Worm (Caenorhabditis elegans) whole organism, young adult: ENCODE results near the gene ZK354.8.
"Not testable (repeated sequence)": the region's sequence is repeated elsewhere in the genome, so short reads cannot be mapped to it uniquely, and the experiment has no call there.

Experiments used
- B0035.1 ChIP-seq: sonication (generic microtip); optimal IDR thresholded peaks from 2 replicates; lab custom pipeline; 2016; ENCODE audit warnings: missing genetic modification characterization, mild to moderate bottlenecking, missing compliant biosample characterization, missing genotype, missing genetic modification reagents
- C17E4.6 ChIP-seq: fragments of 200-800 bp; sonication (Bioruptor generic); IDR thresholded peaks from 2 replicates; pipeline ENCODE4 v1.3.6; 2022; ENCODE audit warnings: missing genetic modification reagents, missing genetic modification characterization, missing compliant biosample characterization
- D2030.7 ChIP-seq: fragments of 200-800 bp; sonication (Bioruptor generic); IDR thresholded peaks from 2 replicates; pipeline ENCODE4 v1.3.6; 2022; ENCODE audit warnings: missing genetic modification reagents, missing genetic modification characterization, missing compliant biosample characterization
- F23B12.7 ChIP-seq: sonication (generic microtip); optimal IDR thresholded peaks from 2 replicates; lab custom pipeline; 2017; ENCODE audit warnings: missing genetic modification characterization, mild to moderate bottlenecking, missing compliant biosample characterization, antibody characterized with exemption, moderate library complexity; ENCODE audit not compliant: insufficient read depth
- F33H1.4 ChIP-seq: fragments of 200-800 bp; sonication (Bioruptor generic); IDR thresholded peaks from 2 replicates; pipeline ENCODE4 v1.3.6; 2022; ENCODE audit warnings: missing genetic modification reagents, missing genetic modification characterization, missing compliant biosample characterization
- F49E8.2 ChIP-seq: sonication (generic microtip); optimal IDR thresholded peaks from 3 replicates; lab custom pipeline; 2017; ENCODE audit warnings: missing genetic modification characterization, mild to moderate bottlenecking, missing compliant biosample characterization, antibody characterized with exemption, moderate library complexity; ENCODE audit not compliant: insufficient read depth
- F52B5.7 ChIP-seq: sonication (generic microtip); optimal IDR thresholded peaks from 2 replicates; lab custom pipeline; 2016; ENCODE audit warnings: mild to moderate bottlenecking, missing genetic modification characterization, missing compliant biosample characterization
- T07F8.4 ChIP-seq: sonication (generic microtip); optimal IDR thresholded peaks from 2 replicates; lab custom pipeline; 2016; ENCODE audit warnings: mild to moderate bottlenecking, missing genetic modification characterization, moderate library complexity, missing compliant biosample characterization
- Y53F4B.3 ChIP-seq: fragments of 200-800 bp; sonication (Bioruptor generic); IDR thresholded peaks from 2 replicates; pipeline ENCODE4 v1.3.6; 2022; ENCODE audit warnings: missing genetic modification reagents, missing genetic modification characterization, missing compliant biosample characterization
- akir-1 ChIP-seq: fragments of 200-800 bp; sonication (Bioruptor generic); optimal IDR thresholded peaks from 2 replicates; lab custom pipeline; 2018; ENCODE audit warnings: mild to moderate bottlenecking, missing genetic modification characterization, moderate library complexity, missing compliant biosample characterization
- bed-2 ChIP-seq: fragments of 200-800 bp; sonication (Bioruptor generic); IDR thresholded peaks from 2 replicates; pipeline ENCODE4 v1.3.6; 2022; ENCODE audit warnings: missing genetic modification reagents, missing genetic modification characterization, missing compliant biosample characterization
- ccch-3 ChIP-seq: fragments of 200-800 bp; sonication (Bioruptor generic); optimal IDR thresholded peaks from 2 replicates; lab custom pipeline; 2018; ENCODE audit warnings: mild to moderate bottlenecking, missing genetic modification characterization, missing compliant biosample characterization
- cebp-2 ChIP-seq: fragments of 200-800 bp; sonication (Bioruptor generic); IDR thresholded peaks from 2 replicates; pipeline ENCODE4 v1.3.6; 2022; ENCODE audit warnings: missing genetic modification characterization, missing compliant biosample characterization
- ceh-100 ChIP-seq: fragments of 200-800 bp; sonication (Bioruptor generic); IDR thresholded peaks from 2 replicates; pipeline ENCODE4 v1.3.6; 2022; ENCODE audit warnings: missing genetic modification reagents, missing genetic modification characterization, missing compliant biosample characterization
- ceh-79 ChIP-seq: sonication (generic microtip); optimal IDR thresholded peaks from 2 replicates; lab custom pipeline; 2017; ENCODE audit warnings: mild to moderate bottlenecking, missing genetic modification characterization, missing compliant biosample characterization
- dox-1 ChIP-seq: fragments of 200-800 bp; sonication (Bioruptor generic); IDR thresholded peaks from 2 replicates; pipeline ENCODE4 v1.3.6; 2022; ENCODE audit warnings: missing genetic modification reagents, missing genetic modification characterization, missing compliant biosample characterization
- dpff-1 ChIP-seq: sonication (generic microtip); optimal IDR thresholded peaks from 2 replicates; lab custom pipeline; 2017; ENCODE audit warnings: mild to moderate bottlenecking, missing genetic modification characterization, missing compliant biosample characterization
- efl-1 ChIP-seq: fragments of 150-350 bp; optimal IDR thresholded peaks from 2 replicates; lab custom pipeline; 2014; ENCODE audit warnings: missing biosample characterization, missing genetic modification reagents, missing genetic modification characterization
- egrh-3 ChIP-seq: fragments of 200-800 bp; sonication (Bioruptor generic); IDR thresholded peaks from 2 replicates; pipeline ENCODE4 v1.3.6; 2022; ENCODE audit warnings: missing genetic modification reagents, missing genetic modification characterization, missing compliant biosample characterization
- fkh-3 ChIP-seq: sonication (generic microtip); optimal IDR thresholded peaks from 2 replicates; lab custom pipeline; 2016; ENCODE audit warnings: mild to moderate bottlenecking, missing genetic modification characterization, missing compliant biosample characterization
- him-1 ChIP-seq: sonication (generic microtip); optimal IDR thresholded peaks from 2 replicates; lab custom pipeline; 2016; ENCODE audit warnings: missing genotype, missing genetic modification reagents, missing genetic modification characterization, missing compliant biosample characterization
- hrde-1 ChIP-seq: sonication (generic microtip); optimal IDR thresholded peaks from 2 replicates; lab custom pipeline; 2016; ENCODE audit warnings: missing genetic modification characterization, mild to moderate bottlenecking, missing compliant biosample characterization, moderate library complexity, missing genotype, missing genetic modification reagents, borderline replicate concordance
- lir-1 ChIP-seq: fragments of 200-800 bp; sonication (Bioruptor generic); conservative IDR thresholded peaks from 2 replicates; pipeline ENCODE4 v1.3.6; 2022; ENCODE audit warnings: missing genetic modification reagents, missing genetic modification characterization, missing compliant biosample characterization
- madf-8 ChIP-seq: fragments of 200-800 bp; sonication (Bioruptor generic); conservative IDR thresholded peaks from 2 replicates; pipeline ENCODE4 v1.3.6; 2022; ENCODE audit warnings: missing genetic modification reagents, missing genetic modification characterization, missing compliant biosample characterization
- mcd-1 ChIP-seq: fragments of 200-800 bp; sonication (Bioruptor generic); IDR thresholded peaks from 2 replicates; pipeline ENCODE4 v1.3.6; 2022; ENCODE audit warnings: missing genetic modification reagents, missing genetic modification characterization, missing compliant biosample characterization
- mel-28 ChIP-seq: sonication (generic microtip); optimal IDR thresholded peaks from 2 replicates; lab custom pipeline; 2016; ENCODE audit warnings: borderline replicate concordance, mild to moderate bottlenecking, missing genetic modification characterization, missing compliant biosample characterization
- nfya-1 ChIP-seq: sonication (generic microtip); optimal IDR thresholded peaks from 2 replicates; lab custom pipeline; 2017; ENCODE audit warnings: antibody characterized with exemption, missing compliant biosample characterization, missing genetic modification characterization, borderline replicate concordance; ENCODE audit not compliant: insufficient read depth
- nhr-27 ChIP-seq: fragments of 200-800 bp; sonication (Bioruptor generic); optimal IDR thresholded peaks from 2 replicates; lab custom pipeline; 2018; ENCODE audit warnings: mild to moderate bottlenecking, missing genetic modification characterization, moderate library complexity, missing compliant biosample characterization
- zfh-2 ChIP-seq: fragments of 200-800 bp; sonication (Bioruptor generic); conservative IDR thresholded peaks from 2 replicates; pipeline ENCODE4 v1.3.6; 2022; ENCODE audit warnings: missing genetic modification reagents, missing genetic modification characterization, missing compliant biosample characterization
- zim-3 ChIP-seq: sonication (generic microtip); optimal IDR thresholded peaks from 2 replicates; lab custom pipeline; 2017; ENCODE audit warnings: mild to moderate bottlenecking, missing genetic modification characterization, moderate library complexity, missing compliant biosample characterization
- ztf-3 ChIP-seq: fragments of 200-800 bp; sonication (Bioruptor generic); optimal IDR thresholded peaks from 2 replicates; lab custom pipeline; 2018; ENCODE audit warnings: mild to moderate bottlenecking, missing genetic modification characterization, missing compliant biosample characterization

ZK354.8 gene

DNA sequence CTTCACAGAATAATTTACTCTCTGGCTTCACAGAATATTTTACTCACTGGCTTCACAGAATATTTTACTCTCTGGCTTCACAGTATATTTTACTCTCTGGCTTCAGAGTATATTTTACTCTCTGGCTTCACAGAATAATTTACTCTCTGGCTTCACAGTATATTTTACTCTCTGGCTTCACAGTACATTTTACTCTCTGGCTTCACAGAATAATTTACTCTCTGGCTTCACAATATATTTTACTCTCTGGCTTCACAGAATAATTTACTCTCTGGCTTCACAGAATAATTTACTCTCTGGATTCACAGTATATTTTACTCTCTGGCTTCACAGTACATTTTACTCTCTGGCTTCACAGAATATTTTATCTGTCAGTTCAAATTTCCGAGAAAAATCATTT lies 6.8 kb downstream of the ZK354.8 start:
- TF ChIP-seq egrh-3 (GFP tag; lab: Robert Waterston, UW) (peak; percentile 70), Y53F4B.3 (peak; percentile 58; the same call in 1 of the 2 replicates)

DNA sequence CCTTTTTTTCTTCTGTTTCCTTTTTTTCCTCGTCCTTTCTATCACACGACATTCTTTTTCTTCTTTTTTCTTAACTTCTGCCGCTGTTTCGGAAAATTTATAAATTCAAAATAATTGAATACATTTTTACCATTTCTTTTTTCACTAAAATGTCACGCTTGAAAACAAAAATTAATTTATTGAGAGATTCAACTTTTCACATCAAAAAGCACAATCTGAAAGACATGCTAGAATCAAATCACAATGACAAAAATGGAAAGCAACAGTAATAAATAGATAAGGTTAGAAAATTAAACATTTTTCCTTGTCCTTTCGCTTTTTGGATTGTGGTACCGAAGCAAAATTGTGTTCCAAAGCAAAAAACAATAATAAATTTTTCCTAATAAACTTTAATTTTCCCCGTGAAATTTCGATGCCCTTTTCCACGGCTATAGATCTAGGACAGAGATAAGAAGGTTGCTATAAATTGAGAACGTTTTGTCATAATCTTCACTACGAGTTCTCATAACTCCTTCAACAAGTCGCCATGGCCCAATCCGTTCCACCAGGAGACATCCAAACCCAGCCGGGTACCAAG lies 8.4 kb downstream of the ZK354.8 start, which contains the start of the genes ZK354.6 and msp-113:
Gene ZK354.6 (minus strand): TSS at position 101 of the 577 bp plus-strand sequence.
Gene msp-113 (plus strand): TSS at position 527 of the 577 bp plus-strand sequence.
- TF ChIP-seq B0035.1 (tag; lab: Kevin White, UChicago) (no peak), T07F8.4 (tag; lab: Kevin White, UChicago) (no peak), ccch-3 (GFP tag; lab: Kevin White, UChicago) (no peak), dpff-1 (tag; lab: Kevin White, UChicago) (no peak), F23B12.7 (no peak), D2030.7 (GFP tag; lab: Robert Waterston, UW) (no peak), ceh-79 (tag; lab: Kevin White, UChicago) (no peak), ceh-100 (GFP tag; lab: Robert Waterston, UW) (no peak), zim-3 (no peak)

DNA sequence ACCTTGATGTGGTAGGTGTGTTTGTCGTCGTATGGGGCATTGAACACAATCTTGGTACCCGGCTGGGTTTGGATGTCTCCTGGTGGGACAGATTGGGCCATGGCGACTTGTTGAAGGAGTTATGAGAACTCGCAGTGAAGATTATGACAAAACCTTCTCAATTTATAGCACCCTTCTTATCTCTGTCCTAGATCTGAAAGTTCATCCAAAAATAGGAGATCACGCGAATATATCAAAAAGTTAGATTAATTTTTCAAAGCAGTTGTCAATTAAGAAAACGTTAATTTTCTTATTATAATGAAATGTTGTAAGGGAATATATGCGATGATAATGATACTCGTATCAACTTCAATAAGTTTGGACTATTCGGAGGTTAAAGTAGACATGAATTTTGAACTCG lies 10.7 kb downstream of the ZK354.8 start, which contains the start of gene msp-51:
Gene msp-51 (minus strand): TSS at position 101 of the 400 bp plus-strand sequence.
- TF ChIP-seq dox-1 (GFP tag; lab: Robert Waterston, UW); ztf-3 (GFP tag; lab: Kevin White, UChicago); nhr-27 (tag; lab: Kevin White, UChicago): not testable (repeated sequence)

DNA sequence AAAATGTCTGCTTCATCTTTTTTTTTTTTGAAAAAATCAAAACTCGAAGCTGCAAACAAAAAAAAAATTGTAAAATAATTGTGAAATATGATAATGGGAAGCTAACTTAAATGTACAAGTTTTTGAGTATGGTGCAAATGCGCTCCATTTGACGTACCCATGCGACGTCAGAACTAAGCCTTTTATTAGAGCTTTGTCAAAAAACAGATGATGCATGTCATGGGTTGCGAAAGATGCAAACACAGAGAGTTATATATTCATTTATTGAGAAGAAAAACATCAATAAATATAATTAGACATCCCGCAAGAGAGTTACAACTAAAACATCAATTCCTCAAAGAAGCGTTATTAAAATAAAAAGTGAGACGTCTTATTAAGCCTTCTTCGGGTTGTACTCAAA lies 11.5 kb downstream of the ZK354.8 start:
- TF ChIP-seq madf-8 (GFP tag; lab: Robert Waterston, UW) (no peak), fkh-3 (tag; lab: Kevin White, UChicago) (no peak), F49E8.2 (tag; lab: Kevin White, UChicago) (no peak), akir-1 (GFP tag; lab: Kevin White, UChicago) (no peak), cebp-2 (no peak), mcd-1 (no peak)

DNA sequence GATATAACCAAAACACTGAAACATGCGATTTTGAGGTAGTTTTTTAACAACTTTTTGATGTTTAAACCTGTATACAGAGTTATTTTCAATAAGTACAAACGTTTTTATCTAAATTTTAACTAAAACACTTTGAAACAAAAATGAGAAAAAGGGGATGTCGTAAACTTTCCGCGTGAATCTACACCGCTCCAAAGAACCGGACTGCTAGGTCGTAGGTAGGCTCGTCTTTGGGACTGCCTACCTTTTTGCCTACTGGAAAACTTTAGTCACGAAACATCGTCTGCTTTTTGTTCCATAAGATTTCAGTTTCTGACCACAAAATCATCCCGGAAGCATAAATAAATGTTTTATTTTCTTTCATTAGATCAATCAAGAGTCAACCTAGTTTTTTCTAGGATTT lies 14.7 kb downstream of the ZK354.8 start:
- TF ChIP-seq efl-1 (GFP tag; lab: Kevin White, UChicago): no peak

DNA sequence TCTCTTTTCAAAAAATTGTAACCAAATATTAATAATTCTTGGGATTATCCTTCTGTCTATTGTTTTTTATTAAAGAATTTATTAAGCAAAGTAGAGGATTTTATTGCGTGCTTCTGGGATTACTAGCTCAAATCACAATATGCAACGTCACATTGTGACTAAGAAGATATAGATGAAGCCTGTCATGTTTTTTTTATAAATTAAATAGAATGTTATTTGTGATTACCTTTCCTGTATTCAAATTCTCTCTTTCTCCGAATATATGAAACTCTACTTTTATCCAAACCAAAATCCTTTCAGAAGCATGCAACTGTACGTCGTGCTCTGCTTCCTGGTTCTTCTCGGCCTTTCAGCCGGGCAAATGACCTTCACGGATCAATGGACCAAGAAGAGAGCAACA lies 15.4 kb downstream of the ZK354.8 start, which contains the start of gene nlp-47:
Gene nlp-47 (plus strand): TSS at position 301 of the 400 bp plus-strand sequence.
- no peak for TF ChIP-seq bed-2 (GFP tag; lab: Robert Waterston, UW)
- TF ChIP-seq hrde-1 (tag; lab: Kevin White, UChicago): no peak
- no peak for TF ChIP-seq C17E4.6 (GFP tag; lab: Robert Waterston, UW)
- no peak for TF ChIP-seq him-1
- TF ChIP-seq mel-28 (tag; lab: Kevin White, UChicago): no peak
- TF ChIP-seq nfya-1: no peak
- TF ChIP-seq lir-1 (GFP tag; lab: Robert Waterston, UW): no peak
- no peak for TF ChIP-seq F33H1.4 (GFP tag; lab: Robert Waterston, UW)
- TF ChIP-seq F52B5.7 (tag; lab: Kevin White, UChicago): no peak
- TF ChIP-seq madf-8 (GFP tag; lab: Robert Waterston, UW): no peak
- no peak for TF ChIP-seq zfh-2
